Fruit fly (Drosophila melanogaster): Measurements from ENCODE around the gene pins.

dm6 chr3R:27610622-27611021, 28.0 kb downstream of the pins start:
- TF ChIP-seq CG8159 (tag; optimal IDR thresholded peaks at IDR 0.05) (no peak), fd96Ca (GFP tag; IDR thresholded peaks at IDR 0.05) (no peak), CG13204 (GFP tag; optimal IDR thresholded peaks at IDR 0.05) (no peak), Snoo (tag; optimal IDR thresholded peaks at IDR 0.05) (no peak)
